Worm (Caenorhabditis elegans) whole organism, young adult: ENCODE results near the gene him-14.

Experiments
- B0019.2 ChIP-seq: fragments of 200-800 bp; sonication (Bioruptor generic); conservative IDR thresholded peaks from 2 replicates; pipeline ENCODE4 v1.3.6; 2022; ENCODE audit warnings: missing genetic modification reagents, missing genetic modification characterization, missing compliant biosample characterization
- B0336.3 ChIP-seq: fragments of 200-800 bp; sonication (Bioruptor generic); IDR thresholded peaks from 2 replicates; pipeline ENCODE4 v1.3.6; 2022; ENCODE audit warnings: missing genetic modification characterization, missing compliant biosample characterization
- C06A6.2 ChIP-seq: fragments of 200-800 bp; sonication (Bioruptor generic); conservative IDR thresholded peaks from 2 replicates; pipeline ENCODE4 v1.3.6; 2022; ENCODE audit warnings: missing genetic modification characterization, missing compliant biosample characterization
- D2030.7 ChIP-seq: fragments of 200-800 bp; sonication (Bioruptor generic); IDR thresholded peaks from 2 replicates; pipeline ENCODE4 v1.3.6; 2022; ENCODE audit warnings: missing genetic modification reagents, missing genetic modification characterization, missing compliant biosample characterization
- F37B4.10 ChIP-seq: fragments of 200-800 bp; sonication (Bioruptor generic); IDR thresholded peaks from 2 replicates; pipeline ENCODE4 v1.3.6; 2022; ENCODE audit warnings: missing genetic modification characterization, missing compliant biosample characterization
- F39B2.1 ChIP-seq: fragments of 200-800 bp; sonication (Bioruptor generic); IDR thresholded peaks from 2 replicates; pipeline ENCODE4 v1.3.6; 2022; ENCODE audit warnings: missing genetic modification reagents, missing genetic modification characterization, missing compliant biosample characterization
- F49E8.2 ChIP-seq: sonication (generic microtip); optimal IDR thresholded peaks from 3 replicates; lab custom pipeline; 2017; ENCODE audit warnings: missing genetic modification characterization, mild to moderate bottlenecking, missing compliant biosample characterization, antibody characterized with exemption, moderate library complexity; ENCODE audit not compliant: insufficient read depth
- F52B5.7 ChIP-seq: sonication (generic microtip); optimal IDR thresholded peaks from 2 replicates; lab custom pipeline; 2016; ENCODE audit warnings: mild to moderate bottlenecking, missing genetic modification characterization, missing compliant biosample characterization
- F57C9.4 ChIP-seq: sonication (generic microtip); optimal IDR thresholded peaks from 2 replicates; lab custom pipeline; 2017; ENCODE audit warnings: mild to moderate bottlenecking, missing genetic modification characterization, missing compliant biosample characterization
- Y53F4B.3 ChIP-seq: fragments of 200-800 bp; sonication (Bioruptor generic); IDR thresholded peaks from 2 replicates; pipeline ENCODE4 v1.3.6; 2022; ENCODE audit warnings: missing genetic modification reagents, missing genetic modification characterization, missing compliant biosample characterization
- ZK185.1 ChIP-seq: sonication (generic microtip); optimal IDR thresholded peaks from 2 replicates; lab custom pipeline; 2016; ENCODE audit warnings: mild to moderate bottlenecking, missing genetic modification characterization, missing compliant biosample characterization; ENCODE audit not compliant: poor library complexity, severe bottlenecking
- ama-1 ChIP-seq, 3 experiments: fragments of 150-350 bp in 1 of 3; sonication (generic microtip) in 2 of 3; optimal IDR thresholded peaks; 2 replicates each; lab custom pipeline; 2014 to 2018; ENCODE audit warnings: missing biosample characterization in 2 of 3, missing genetic modification characterization in 2 of 3, missing genetic modification reagents in 2 of 3
- atf-7 ChIP-seq: sonication (generic microtip); optimal IDR thresholded peaks from 2 replicates; lab custom pipeline; 2017; ENCODE audit warnings: mild to moderate bottlenecking, missing genetic modification characterization, missing compliant biosample characterization
- attf-6 ChIP-seq: fragments of 200-800 bp; sonication (Bioruptor generic); IDR thresholded peaks from 2 replicates; pipeline ENCODE4 v1.3.6; 2022; ENCODE audit warnings: missing genetic modification reagents, missing genetic modification characterization, missing compliant biosample characterization
- bed-1 ChIP-seq: fragments of 200-800 bp; sonication (Bioruptor generic); IDR thresholded peaks from 2 replicates; pipeline ENCODE4 v1.3.6; 2022; ENCODE audit warnings: missing genetic modification reagents, missing genetic modification characterization, missing compliant biosample characterization
- cebp-1 ChIP-seq, 2 experiments: fragments of 200-800 bp in 1 of 2; sonication (Bioruptor generic) in 1 of 2; sonication (generic microtip) in 1 of 2; IDR thresholded peaks in 1 of 2; optimal IDR thresholded peaks in 1 of 2; 2 replicates each; pipeline versions ENCODE4 v1.3.6 to Lab custom; 2017 to 2022; ENCODE audit warnings: missing compliant biosample characterization in 2 of 2, missing genetic modification characterization in 2 of 2, mild to moderate bottlenecking in 1 of 2, missing genetic modification reagents in 1 of 2, moderate library complexity in 1 of 2
- chd-7 ChIP-seq: sonication (generic microtip); optimal IDR thresholded peaks from 2 replicates; lab custom pipeline; 2016; ENCODE audit warnings: mild to moderate bottlenecking, missing genetic modification characterization, moderate library complexity, missing compliant biosample characterization
- dox-1 ChIP-seq: fragments of 200-800 bp; sonication (Bioruptor generic); IDR thresholded peaks from 2 replicates; pipeline ENCODE4 v1.3.6; 2022; ENCODE audit warnings: missing genetic modification reagents, missing genetic modification characterization, missing compliant biosample characterization
- dpl-1 ChIP-seq: fragments of 150-350 bp; optimal IDR thresholded peaks from 2 replicates; lab custom pipeline; 2014; ENCODE audit warnings: missing biosample characterization, missing genetic modification reagents, missing genetic modification characterization
- egl-18 ChIP-seq: fragments of 200-800 bp; sonication (Bioruptor generic); IDR thresholded peaks from 2 replicates; pipeline ENCODE4 v1.3.6; 2022; ENCODE audit warnings: missing genetic modification reagents, missing genetic modification characterization, missing compliant biosample characterization
- fkh-3 ChIP-seq: sonication (generic microtip); optimal IDR thresholded peaks from 2 replicates; lab custom pipeline; 2016; ENCODE audit warnings: mild to moderate bottlenecking, missing genetic modification characterization, missing compliant biosample characterization
- gei-17 ChIP-seq: fragments of 200-800 bp; sonication (Bioruptor generic); optimal IDR thresholded peaks from 2 replicates; lab custom pipeline; 2018; ENCODE audit warnings: mild to moderate bottlenecking, missing genetic modification characterization, missing compliant biosample characterization
- hrde-1 ChIP-seq: sonication (generic microtip); optimal IDR thresholded peaks from 2 replicates; lab custom pipeline; 2016; ENCODE audit warnings: missing genetic modification characterization, mild to moderate bottlenecking, missing compliant biosample characterization, moderate library complexity, missing genotype, missing genetic modification reagents, borderline replicate concordance
- hsf-1 ChIP-seq: fragments of 200-800 bp; sonication (Bioruptor generic); IDR thresholded peaks from 2 replicates; pipeline ENCODE4 v1.3.6; 2022; ENCODE audit warnings: missing genetic modification reagents, missing genetic modification characterization, missing compliant biosample characterization
- lag-1 ChIP-seq: fragments of 200-800 bp; sonication (Bioruptor generic); IDR thresholded peaks from 2 replicates; pipeline ENCODE4 v1.3.6; 2022; ENCODE audit warnings: missing genetic modification reagents, missing genetic modification characterization, missing compliant biosample characterization
- let-607 ChIP-seq, 2 experiments: fragments of 200-800 bp in 1 of 2; sonication (Bioruptor generic) in 1 of 2; sonication (generic microtip) in 1 of 2; optimal IDR thresholded peaks; 2 replicates each; lab custom pipeline; 2016 to 2018; ENCODE audit warnings: mild to moderate bottlenecking in 2 of 2, missing compliant biosample characterization in 2 of 2, missing genetic modification characterization in 2 of 2, moderate library complexity in 2 of 2, missing genotype in 1 of 2
- lsl-1 ChIP-seq: fragments of 200-800 bp; sonication (Bioruptor generic); optimal IDR thresholded peaks from 2 replicates; lab custom pipeline; 2018; ENCODE audit warnings: mild to moderate bottlenecking, missing genetic modification characterization, moderate library complexity, missing compliant biosample characterization
- madf-10 ChIP-seq: sonication (generic microtip); optimal IDR thresholded peaks from 2 replicates; lab custom pipeline; 2016; ENCODE audit warnings: mild to moderate bottlenecking, missing genetic modification characterization, missing compliant biosample characterization
- mcd-1 ChIP-seq: fragments of 200-800 bp; sonication (Bioruptor generic); IDR thresholded peaks from 2 replicates; pipeline ENCODE4 v1.3.6; 2022; ENCODE audit warnings: missing genetic modification reagents, missing genetic modification characterization, missing compliant biosample characterization
- mel-28 ChIP-seq: sonication (generic microtip); optimal IDR thresholded peaks from 2 replicates; lab custom pipeline; 2016; ENCODE audit warnings: borderline replicate concordance, mild to moderate bottlenecking, missing genetic modification characterization, missing compliant biosample characterization
- nfya-2 ChIP-seq: fragments of 200-800 bp; sonication (Bioruptor generic); IDR thresholded peaks from 2 replicates; pipeline ENCODE4 v1.3.6; 2022; ENCODE audit warnings: missing genetic modification reagents, missing genetic modification characterization, missing compliant biosample characterization
- nfyb-1 ChIP-seq: fragments of 200-800 bp; sonication (Bioruptor generic); IDR thresholded peaks from 2 replicates; pipeline ENCODE4 v1.3.6; 2022; ENCODE audit warnings: missing genetic modification reagents, missing genetic modification characterization, missing compliant biosample characterization
- nhr-27 ChIP-seq: fragments of 200-800 bp; sonication (Bioruptor generic); optimal IDR thresholded peaks from 2 replicates; lab custom pipeline; 2018; ENCODE audit warnings: mild to moderate bottlenecking, missing genetic modification characterization, moderate library complexity, missing compliant biosample characterization
- nhr-80 ChIP-seq: sonication (generic microtip); optimal IDR thresholded peaks from 2 replicates; lab custom pipeline; 2016; ENCODE audit warnings: missing genetic modification characterization, missing compliant biosample characterization
- nhr-90 ChIP-seq: sonication (generic microtip); optimal IDR thresholded peaks from 2 replicates; lab custom pipeline; 2016; ENCODE audit warnings: missing genotype, mild to moderate bottlenecking, missing genetic modification characterization, missing compliant biosample characterization
- pha-4 ChIP-seq: fragments of 150-350 bp; sonication (generic microtip); optimal IDR thresholded peaks from 2 replicates; lab custom pipeline; 2014; ENCODE audit warnings: missing biosample characterization, missing genetic modification reagents, missing genetic modification characterization
- rec-8 ChIP-seq, 2 experiments: sonication (generic microtip); optimal IDR thresholded peaks; 2 replicates each; lab custom pipeline; 2016; ENCODE audit warnings: mild to moderate bottlenecking in 2 of 2, missing genetic modification characterization in 2 of 2, missing genetic modification reagents in 2 of 2, missing genotype in 2 of 2, missing biosample characterization in 1 of 2, missing compliant biosample characterization in 1 of 2, moderate library complexity in 1 of 2
- snpc-4 ChIP-seq, 5 experiments: fragments of 150-350 bp in 1 of 5; sonication (generic microtip) in 4 of 5; optimal IDR thresholded peaks; 2 replicates each; lab custom pipeline; 2014 to 2018; ENCODE audit warnings: missing genetic modification characterization in 5 of 5, missing biosample characterization in 3 of 5, antibody characterized with exemption in 2 of 5, mild to moderate bottlenecking in 2 of 5, missing compliant biosample characterization in 2 of 5, missing genotype in 2 of 5, moderate library complexity in 2 of 5, missing genetic modification reagents in 1 of 5
- somi-1 ChIP-seq: fragments of 200-800 bp; sonication (Bioruptor generic); optimal IDR thresholded peaks from 2 replicates; lab custom pipeline; 2018; ENCODE audit warnings: mild to moderate bottlenecking, missing genetic modification characterization, missing compliant biosample characterization
- sptf-2 ChIP-seq: fragments of 200-800 bp; sonication (Bioruptor generic); optimal IDR thresholded peaks from 2 replicates; lab custom pipeline; 2018; ENCODE audit warnings: mild to moderate bottlenecking, missing genetic modification characterization, missing compliant biosample characterization
- tbp1 ChIP-seq: fragments of 200-800 bp; sonication (Bioruptor generic); optimal IDR thresholded peaks from 2 replicates; lab custom pipeline; 2018; ENCODE audit warnings: mild to moderate bottlenecking, missing genetic modification characterization, missing compliant biosample characterization
- xnd-1 ChIP-seq: sonication (generic microtip); optimal IDR thresholded peaks from 2 replicates; lab custom pipeline; 2016; ENCODE audit warnings: missing genotype, missing genetic modification reagents, missing genetic modification characterization, missing compliant biosample characterization
- ztf-22 ChIP-seq: fragments of 200-800 bp; sonication (Bioruptor generic); optimal IDR thresholded peaks from 2 replicates; lab custom pipeline; 2018; ENCODE audit warnings: mild to moderate bottlenecking, missing genetic modification characterization, moderate library complexity, missing compliant biosample characterization
- ztf-25 ChIP-seq: fragments of 200-800 bp; sonication (Bioruptor generic); IDR thresholded peaks from 2 replicates; pipeline ENCODE4 v1.3.6; 2022; ENCODE audit warnings: missing genetic modification reagents, missing genetic modification characterization, missing compliant biosample characterization
- ztf-26 ChIP-seq: sonication (generic microtip); optimal IDR thresholded peaks from 2 replicates; lab custom pipeline; 2017; ENCODE audit warnings: missing genetic modification characterization, missing compliant biosample characterization
- ztf-28 ChIP-seq: fragments of 200-800 bp; sonication (Bioruptor generic); IDR thresholded peaks from 2 replicates; pipeline ENCODE4 v1.3.6; 2022; ENCODE audit warnings: missing genetic modification reagents, missing genetic modification characterization, missing compliant biosample characterization

him-14 gene

ce11 chrII:7060202-7060601, 9.6 kb downstream of the him-14 start:
- TF ChIP-seq bed-1 (GFP tag; lab: Robert Waterston, UW) (no peak), cebp-1 (GFP tag; IDR thresholded peaks at IDR 0.05; lab: Robert Waterston, UW) (no peak), cebp-1 (tag; optimal IDR thresholded peaks at IDR 0.05; lab: Kevin White, UChicago) (peak; percentile 41), snpc-4 (GFP tag; optimal IDR thresholded peaks at IDR 0.05; lab: Kevin White, UChicago) (no peak), snpc-4 (tag; optimal IDR thresholded peaks at IDR 0.05; lab: Kevin White, UChicago) (peak in 2 of 4 experiments; percentile 10 to 13), mel-28 (no peak), somi-1 (GFP tag; lab: Kevin White, UChicago) (no peak), F49E8.2 (tag; lab: Kevin White, UChicago) (no peak), pha-4 (no peak), lsl-1 (GFP tag; lab: Kevin White, UChicago) (no peak), hsf-1 (GFP tag; lab: Robert Waterston, UW) (no peak), chd-7 (peak; percentile 30), ztf-26 (tag; lab: Kevin White, UChicago) (no peak), ZK185.1 (tag; lab: Kevin White, UChicago) (no peak), tbp1 (GFP tag; lab: Kevin White, UChicago) (peak; percentile 32), atf-7 (tag; lab: Kevin White, UChicago) (peak; percentile 89), Y53F4B.3 (GFP tag; lab: Robert Waterston, UW) (no peak), nhr-27 (tag; lab: Kevin White, UChicago) (no peak), nfyb-1 (GFP tag; lab: Robert Waterston, UW) (0 out of 2 replicates have a peak, but pooled peaks have one; percentile 47), F57C9.4 (no peak), F37B4.10 (no peak), xnd-1 (tag; lab: Kevin White, UChicago) (no peak), gei-17 (GFP tag; lab: Kevin White, UChicago) (no peak), madf-10 (peak; percentile 21), C06A6.2 (GFP tag; lab: Robert Waterston, UW) (peak; percentile 39; the same call in 1 of the 2 replicates), lag-1 (GFP tag; lab: Robert Waterston, UW) (no peak), F39B2.1 (GFP tag; lab: Robert Waterston, UW) (no peak), nhr-90 (tag; lab: Kevin White, UChicago) (peak; percentile 57), ztf-25 (GFP tag; lab: Robert Waterston, UW) (no peak), fkh-3 (tag; lab: Kevin White, UChicago) (no peak), sptf-2 (GFP tag; lab: Kevin White, UChicago) (no peak), let-607 (tag; optimal IDR thresholded peaks at IDR 0.05; lab: Kevin White, UChicago) (peak in 1 of 2 experiments; percentile 85), attf-6 (GFP tag; lab: Robert Waterston, UW) (no peak), dox-1 (GFP tag; lab: Robert Waterston, UW) (peak; percentile 55; the same call in 1 of the 2 replicates), egl-18 (GFP tag; lab: Robert Waterston, UW) (no peak), B0336.3 (GFP tag; lab: Robert Waterston, UW) (0 out of 2 replicates have a peak, but pooled peaks have one; percentile 44), rec-8 (tag; optimal IDR thresholded peaks at IDR 0.05; lab: Kevin White, UChicago) (no peak), nfya-2 (no peak), hrde-1 (tag; lab: Kevin White, UChicago) (no peak), F52B5.7 (tag; lab: Kevin White, UChicago) (no peak), nhr-80 (tag; lab: Kevin White, UChicago) (peak; percentile 98), ama-1 (optimal IDR thresholded peaks at IDR 0.05; lab: Kevin White, UChicago) (no peak), ama-1 (GFP tag; optimal IDR thresholded peaks at IDR 0.05; lab: Kevin White, UChicago) (no peak), mcd-1 (GFP tag; lab: Robert Waterston, UW) (no peak), D2030.7 (no peak), B0019.2 (no peak), dpl-1 (GFP tag; lab: Kevin White, UChicago) (no peak), ztf-22 (GFP tag; lab: Kevin White, UChicago) (peak; percentile 79), ztf-28 (GFP tag; lab: Robert Waterston, UW) (no peak)
